Fruit fly (Drosophila melanogaster) S2 (cell line): ENCODE measurements around the gene CG17124.

Experiments
- CG8478 ChIP-seq: fragments of >200 bp; optimal IDR thresholded peaks from 2 replicates; lab custom pipeline; 2018
- CTCF ChIP-seq, 2 experiments: fragments of >200 bp; optimal IDR thresholded peaks; 2 replicates each; lab custom pipeline; 2018

DNA sequence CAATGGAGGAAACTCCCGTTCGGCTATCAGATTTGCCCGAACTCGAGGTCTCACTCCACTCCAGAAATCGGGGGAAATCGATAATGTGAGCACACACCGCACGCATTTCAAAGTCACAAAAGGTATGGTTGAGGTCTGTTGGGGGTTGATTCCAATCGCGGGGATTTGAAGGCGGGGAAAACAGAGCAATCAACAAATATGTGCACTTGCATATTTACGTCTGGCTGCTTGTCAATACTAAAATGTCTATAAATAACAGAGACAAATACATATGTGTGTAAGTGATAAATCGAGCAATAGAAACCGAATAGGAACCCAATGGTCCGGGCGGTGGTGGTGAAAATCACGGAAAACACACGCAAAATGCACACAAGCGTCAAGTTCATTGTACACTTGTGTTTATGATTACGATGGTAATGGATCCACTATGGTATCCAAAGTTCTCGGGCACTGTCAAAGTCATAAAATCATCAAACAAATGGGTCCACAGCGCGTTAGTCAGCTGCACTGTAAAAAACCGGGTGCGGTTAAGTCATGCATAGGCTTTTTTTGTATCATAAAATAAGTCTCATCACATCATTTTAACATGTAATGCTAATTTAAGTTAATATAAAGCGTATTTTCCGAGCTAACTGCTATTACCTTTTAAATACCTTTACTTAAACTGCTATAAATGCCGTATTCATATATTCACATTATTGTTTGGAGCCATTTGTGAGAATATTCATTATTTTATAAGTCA is 4.1 kb downstream of the CG17124 start:
- TF ChIP-seq CTCF (optimal IDR thresholded peaks at IDR 0.05; lab: Kevin White, UChicago) = no peak
- no peak for TF ChIP-seq CG8478 (lab: Kevin White, UChicago)
